Worm (Caenorhabditis elegans): Measurements from ENCODE around the gene ZC513.2.
A peak's percentile ranks its signal among the peaks of the same experiment; 100 is the strongest.

The ZC513.2 gene

ce11 chrV:8040247-8041084 lies 13.8 kb upstream of the ZC513.2 start (continued):
- peak; percentile 56 for TF ChIP-seq nhr-19 (GFP tag; conservative IDR thresholded peaks at IDR 0.05)
- TF ChIP-seq egl-27 (tag; optimal IDR thresholded peaks at IDR 0.05) = no peak
- TF ChIP-seq unc-86 (tag; optimal IDR thresholded peaks at IDR 0.05) = no peak
- TF ChIP-seq pax-3 (tag; optimal IDR thresholded peaks at IDR 0.05) = no peak
- TF ChIP-seq nhr-47 (tag; optimal IDR thresholded peaks at IDR 0.05) = no peak
- no peak for TF ChIP-seq unc-30 (tag; optimal IDR thresholded peaks at IDR 0.05)
- TF ChIP-seq nhr-71 (tag; optimal IDR thresholded peaks at IDR 0.05) = peak; percentile 54
- TF ChIP-seq nhr-85 (tag) = peak; percentile 84
- TF ChIP-seq nhr-12 (tag; optimal IDR thresholded peaks at IDR 0.05) = no peak
- no peak for TF ChIP-seq pqm-1 (tag; optimal IDR thresholded peaks at IDR 0.05)
- TF ChIP-seq egl-13 (tag; optimal IDR thresholded peaks at IDR 0.05) = no peak
- TF ChIP-seq aly-2 (tag; optimal IDR thresholded peaks at IDR 0.05) = no peak
- no peak for TF ChIP-seq nhr-11 (tag; optimal IDR thresholded peaks at IDR 0.05)
- no peak for TF ChIP-seq unc-62 (GFP tag; optimal IDR thresholded peaks at IDR 0.05)
- no peak for TF ChIP-seq Y116A8C.19 (tag; optimal IDR thresholded peaks at IDR 0.05; ENCODE audit: borderline replicate concordance)
- no peak for TF ChIP-seq ceh-82 (tag; optimal IDR thresholded peaks at IDR 0.05)
- TF ChIP-seq unc-98 (GFP tag; IDR thresholded peaks at IDR 0.05) = no peak
- peak; percentile 3 for TF ChIP-seq unc-130 (tag; optimal IDR thresholded peaks at IDR 0.05)
- TF ChIP-seq fos-1 (tag; optimal IDR thresholded peaks at IDR 0.05) = no peak
- TF ChIP-seq grh-1 (GFP tag; IDR thresholded peaks at IDR 0.05) = no peak

ce11 chrV:8041336-8041868 lies 12.8 kb upstream of the ZC513.2 start:
- TF ChIP-seq zag-1 (tag; optimal IDR thresholded peaks at IDR 0.05) (no peak), nhr-20 (tag; optimal IDR thresholded peaks at IDR 0.05) (peak; percentile 2), lin-35 (GFP tag; optimal IDR thresholded peaks at IDR 0.05) (peak in 1 of 2 experiments; percentile 12), ceh-82 (tag; optimal IDR thresholded peaks at IDR 0.05) (no peak), nhr-71 (tag; optimal IDR thresholded peaks at IDR 0.05) (no peak), pax-3 (tag; optimal IDR thresholded peaks at IDR 0.05) (no peak), efl-1 (optimal IDR thresholded peaks at IDR 0.05) (no peak), efl-1 (GFP tag; optimal IDR thresholded peaks at IDR 0.05 in 1 of 2) (peak in 1 of 2 experiments; percentile 90), ceh-63 (GFP tag; optimal IDR thresholded peaks at IDR 0.05) (no peak), nhr-77 (tag; optimal IDR thresholded peaks at IDR 0.05) (no peak), jun-1 (tag; optimal IDR thresholded peaks at IDR 0.05) (no peak), ets-5 (GFP tag; IDR thresholded peaks at IDR 0.05) (no peak), aha-1 (tag; optimal IDR thresholded peaks at IDR 0.05) (no peak), lin-14 (GFP tag; optimal IDR thresholded peaks at IDR 0.05) (peak; percentile 36), snu-23 (GFP tag; optimal IDR thresholded peaks at IDR 0.05) (no peak), mdl-1 (tag; optimal IDR thresholded peaks at IDR 0.05) (no peak), sox-4 (tag; optimal IDR thresholded peaks at IDR 0.05) (no peak), F16B12.6 (tag; optimal IDR thresholded peaks at IDR 0.05) (no peak), nhr-85 (tag) (peak; percentile 81), lir-3 (tag; optimal IDR thresholded peaks at IDR 0.05; ENCODE audit: poor library complexity) (no peak), ztf-4 (tag; optimal IDR thresholded peaks at IDR 0.05) (no peak), grh-1 (GFP tag; IDR thresholded peaks at IDR 0.05) (peak; percentile 60), tlp-1 (tag; optimal IDR thresholded peaks at IDR 0.05) (no peak), rnt-1 (tag; optimal IDR thresholded peaks at IDR 0.05) (no peak), elt-2 (tag; optimal IDR thresholded peaks at IDR 0.05) (no peak), nhr-19 (GFP tag; conservative IDR thresholded peaks at IDR 0.05) (no peak), lin-15B (tag; optimal IDR thresholded peaks at IDR 0.05) (no peak)

Measured in whole organism, L1 larva.